Worm (Caenorhabditis elegans) whole organism, late embryonic: Measurements from ENCODE around the gene lin-37.
A peak's percentile ranks its signal among the peaks of the same experiment; 100 is the strongest.

ENCODE experiments used
- K02D7.2 ChIP-seq: sonication (generic microtip); optimal IDR thresholded peaks from 2 replicates; lab custom pipeline; 2017; ENCODE audit warnings: mild to moderate bottlenecking, missing genetic modification characterization, missing compliant biosample characterization
- K09A11.1 ChIP-seq: sonication (generic microtip); optimal IDR thresholded peaks from 2 replicates; lab custom pipeline; 2017; ENCODE audit warnings: antibody characterized with exemption, mild to moderate bottlenecking, missing genetic modification characterization, missing compliant biosample characterization; ENCODE audit not compliant: insufficient read depth
- T23F11.4 ChIP-seq: fragments of 200-800 bp; sonication (Bioruptor generic); optimal IDR thresholded peaks from 2 replicates; lab custom pipeline; 2018; ENCODE audit warnings: mild to moderate bottlenecking, missing genetic modification characterization, missing compliant biosample characterization
- Y22D7AL.16 ChIP-seq: sonication (generic microtip); optimal IDR thresholded peaks from 2 replicates; lab custom pipeline; 2016; ENCODE audit warnings: missing genetic modification characterization, missing compliant biosample characterization
- ama-1 ChIP-seq: fragments of 150-350 bp; optimal IDR thresholded peaks from 2 replicates; lab custom pipeline; 2014
- ceh-14 ChIP-seq: sonication (generic microtip); optimal IDR thresholded peaks from 2 replicates; lab custom pipeline; 2016; ENCODE audit warnings: missing genotype, missing genetic modification characterization, missing compliant biosample characterization
- ceh-19 ChIP-seq: fragments of 200-800 bp; sonication (Bioruptor generic); optimal IDR thresholded peaks from 2 replicates; lab custom pipeline; 2018; ENCODE audit warnings: mild to moderate bottlenecking, missing genetic modification characterization, missing compliant biosample characterization
- ceh-22 ChIP-seq: sonication (generic microtip); optimal IDR thresholded peaks from 2 replicates; lab custom pipeline; 2017; ENCODE audit warnings: missing biosample characterization, missing genetic modification characterization
- ceh-24 ChIP-seq: sonication (generic microtip); optimal IDR thresholded peaks from 2 replicates; lab custom pipeline; 2016; ENCODE audit warnings: mild to moderate bottlenecking, missing genetic modification characterization, missing compliant biosample characterization
- ceh-30 ChIP-seq: fragments of 150-350 bp; optimal IDR thresholded peaks from 2 replicates; lab custom pipeline; 2014; ENCODE audit warnings: missing biosample characterization, missing genetic modification characterization
- ceh-31 ChIP-seq: sonication (generic microtip); optimal IDR thresholded peaks from 2 replicates; lab custom pipeline; 2016; ENCODE audit warnings: missing genetic modification characterization, missing compliant biosample characterization
- ceh-45 ChIP-seq: fragments of 200-800 bp; sonication (Bioruptor generic); IDR thresholded peaks from 2 replicates; pipeline ENCODE4 v1.3.6; 2022; ENCODE audit warnings: missing genetic modification reagents, missing genetic modification characterization, missing compliant biosample characterization
- ceh-6 ChIP-seq: fragments of 200-800 bp; sonication (Bioruptor generic); optimal IDR thresholded peaks from 2 replicates; lab custom pipeline; 2018; ENCODE audit warnings: mild to moderate bottlenecking, missing genetic modification characterization, missing compliant biosample characterization
- che-1 ChIP-seq: sonication (generic microtip); optimal IDR thresholded peaks from 2 replicates; lab custom pipeline; 2016; ENCODE audit warnings: mild to moderate bottlenecking, missing genetic modification characterization, missing compliant biosample characterization
- elt-2 ChIP-seq: sonication (generic microtip); optimal IDR thresholded peaks from 2 replicates; lab custom pipeline; 2016; ENCODE audit warnings: missing genetic modification reagents, missing genetic modification characterization, missing compliant biosample characterization
- ets-4 ChIP-seq: sonication (generic microtip); optimal IDR thresholded peaks from 2 replicates; lab custom pipeline; 2016; ENCODE audit warnings: missing genetic modification characterization, missing compliant biosample characterization
- eyg-1 ChIP-seq: sonication (generic microtip); optimal IDR thresholded peaks from 2 replicates; lab custom pipeline; 2016; ENCODE audit warnings: missing genotype, missing genetic modification characterization, missing compliant biosample characterization
- fax-1 ChIP-seq: sonication (generic microtip); optimal IDR thresholded peaks from 2 replicates; lab custom pipeline; 2016; ENCODE audit warnings: missing genotype, missing genetic modification characterization, missing compliant biosample characterization
- fkh-6 ChIP-seq: sonication (generic microtip); optimal IDR thresholded peaks from 2 replicates; lab custom pipeline; 2016; ENCODE audit warnings: missing genetic modification characterization, missing compliant biosample characterization
- gmeb-2 ChIP-seq: sonication (generic microtip); optimal IDR thresholded peaks from 2 replicates; lab custom pipeline; 2016; ENCODE audit warnings: missing genetic modification characterization, inconsistent platforms, missing compliant biosample characterization
- hlh-6 ChIP-seq: sonication (generic microtip); optimal IDR thresholded peaks from 2 replicates; lab custom pipeline; 2016; ENCODE audit warnings: missing genotype, missing genetic modification characterization, missing compliant biosample characterization
- nhr-11 ChIP-seq: fragments of 150-350 bp; optimal IDR thresholded peaks from 2 replicates; lab custom pipeline; 2014; ENCODE audit warnings: missing biosample characterization, missing genetic modification characterization
- nhr-232 ChIP-seq: sonication (generic microtip); optimal IDR thresholded peaks from 2 replicates; lab custom pipeline; 2016; ENCODE audit warnings: missing genetic modification characterization, missing compliant biosample characterization
- npax-4 ChIP-seq: sonication (generic microtip); optimal IDR thresholded peaks from 2 replicates; lab custom pipeline; 2016; ENCODE audit warnings: missing genetic modification characterization, missing compliant biosample characterization
- pat-9 ChIP-seq: fragments of 200-800 bp; sonication (Bioruptor generic); optimal IDR thresholded peaks from 2 replicates; lab custom pipeline; 2018; ENCODE audit warnings: mild to moderate bottlenecking, missing genetic modification characterization, moderate library complexity, missing compliant biosample characterization
- pqm-1 ChIP-seq: sonication (generic microtip); optimal IDR thresholded peaks from 2 replicates; lab custom pipeline; 2016; ENCODE audit warnings: missing genetic modification characterization, missing compliant biosample characterization
- pros-1 ChIP-seq: fragments of 150-350 bp; optimal IDR thresholded peaks from 2 replicates; lab custom pipeline; 2014; ENCODE audit warnings: missing biosample characterization, missing genetic modification reagents, missing genetic modification characterization
- ref-2 ChIP-seq: sonication (generic microtip); optimal IDR thresholded peaks from 2 replicates; lab custom pipeline; 2016; ENCODE audit warnings: missing genetic modification characterization, missing compliant biosample characterization
- rnt-1 ChIP-seq: sonication (generic microtip); optimal IDR thresholded peaks from 2 replicates; lab custom pipeline; 2016; ENCODE audit warnings: missing genetic modification characterization, missing compliant biosample characterization
- sdc-2 ChIP-seq: sonication (generic microtip); optimal IDR thresholded peaks from 2 replicates; lab custom pipeline; 2016; ENCODE audit warnings: missing genotype, missing genetic modification characterization, missing compliant biosample characterization
- sox-2 ChIP-seq: fragments of 200-800 bp; sonication (Bioruptor generic); IDR thresholded peaks from 2 replicates; pipeline ENCODE4 v1.3.6; 2022; ENCODE audit warnings: missing genetic modification reagents, missing genetic modification characterization, missing compliant biosample characterization
- tbx-2 ChIP-seq: sonication (generic microtip); optimal IDR thresholded peaks from 2 replicates; lab custom pipeline; 2016; ENCODE audit warnings: missing genetic modification characterization, missing compliant biosample characterization
- unc-3 ChIP-seq, 2 experiments: fragments of 200-800 bp in 1 of 2; sonication (Bioruptor generic) in 1 of 2; sonication (generic microtip) in 1 of 2; conservative IDR thresholded peaks in 1 of 2; optimal IDR thresholded peaks in 1 of 2; 2 replicates each; pipeline versions ENCODE4 v1.3.6 to Lab custom; 2016 to 2022; ENCODE audit warnings: missing compliant biosample characterization in 2 of 2, missing genetic modification characterization in 2 of 2, missing genetic modification reagents in 1 of 2
- unc-42 ChIP-seq: sonication (generic microtip); optimal IDR thresholded peaks from 2 replicates; lab custom pipeline; 2016; ENCODE audit warnings: missing genotype, missing genetic modification characterization, missing compliant biosample characterization

lin-37 gene

DNA sequence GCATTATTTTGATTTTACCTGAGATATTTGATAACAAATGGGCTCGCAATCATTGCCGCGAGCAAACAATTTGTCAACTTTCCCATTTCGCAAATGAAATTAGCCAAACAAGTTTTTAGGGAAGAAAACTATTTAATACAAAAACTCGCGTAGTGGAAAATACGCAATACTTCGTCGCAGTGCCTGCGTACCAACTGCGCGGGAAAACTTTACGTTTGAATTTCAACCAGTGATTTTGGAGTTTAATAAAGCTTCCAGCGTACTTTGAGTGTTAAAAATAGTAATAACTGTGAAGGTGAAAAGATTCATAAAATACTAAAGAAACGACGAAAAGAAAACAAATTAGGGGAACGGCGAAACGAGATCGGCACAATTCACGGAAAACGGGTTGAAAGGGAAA lies 12.6 kb upstream of the lin-37 start, which contains the start of gene tofu-7:
tofu-7 (minus strand) TSS at position 111 of the 400 bp plus-strand sequence.
- TF ChIP-seq K02D7.2 = no peak
- no peak for TF ChIP-seq ceh-6
- TF ChIP-seq elt-2 (tag; lab: Kevin White, UChicago) = no peak
- no peak for TF ChIP-seq K09A11.1 (tag; lab: Kevin White, UChicago)
- no peak for TF ChIP-seq T23F11.4 (GFP tag; lab: Kevin White, UChicago)
- TF ChIP-seq ceh-19 (GFP tag; lab: Kevin White, UChicago) = no peak
- TF ChIP-seq rnt-1 (tag; lab: Kevin White, UChicago) = no peak
- TF ChIP-seq hlh-6 (tag; lab: Kevin White, UChicago) = no peak
- no peak for TF ChIP-seq ceh-45 (GFP tag; lab: Robert Waterston, UW)
- no peak for TF ChIP-seq ama-1 (lab: Kevin White, UChicago)
- no peak for TF ChIP-seq nhr-11 (tag; lab: Kevin White, UChicago)
- TF ChIP-seq sox-2 (GFP tag; lab: Robert Waterston, UW) = no peak
- TF ChIP-seq fkh-6 (tag; lab: Kevin White, UChicago) = no peak
- TF ChIP-seq ceh-30 (tag; lab: Kevin White, UChicago) = no peak
- TF ChIP-seq sdc-2 (tag; lab: Kevin White, UChicago) = no peak
- no peak for TF ChIP-seq ceh-24 (tag; lab: Kevin White, UChicago)
- TF ChIP-seq ceh-22 (tag; lab: Kevin White, UChicago) = no peak
- no peak for TF ChIP-seq gmeb-2 (tag; lab: Kevin White, UChicago)
- TF ChIP-seq ets-4 (tag; lab: Kevin White, UChicago) = no peak
- no peak for TF ChIP-seq unc-42 (tag; lab: Kevin White, UChicago)

DNA sequence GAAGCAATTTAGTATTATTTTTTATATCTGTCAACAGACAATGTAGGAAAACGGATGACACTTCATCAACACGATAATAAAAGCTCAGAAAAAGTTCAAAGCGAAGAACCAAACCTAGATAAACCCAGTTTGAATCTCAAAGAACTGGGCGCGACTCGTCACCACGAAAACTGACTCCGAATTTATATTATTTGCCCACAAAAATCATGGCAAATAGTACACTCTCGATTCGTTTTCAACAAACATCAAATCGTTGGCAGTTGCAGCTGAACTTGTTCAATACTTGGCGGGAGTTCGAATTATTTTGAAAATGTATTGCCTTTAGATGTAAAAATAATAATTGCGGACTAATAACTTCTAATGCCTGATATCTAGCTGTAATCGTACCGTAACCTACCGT lies 10.8 kb upstream of the lin-37 start:
- TF ChIP-seq nhr-11 (tag; lab: Kevin White, UChicago) = no peak
- TF ChIP-seq pqm-1 (tag; lab: Kevin White, UChicago) = no peak
- no peak for TF ChIP-seq ref-2 (tag; lab: Kevin White, UChicago)
- TF ChIP-seq sox-2 (GFP tag; lab: Robert Waterston, UW) = no peak
- TF ChIP-seq pros-1 (tag; lab: Kevin White, UChicago) = no peak
- no peak for TF ChIP-seq npax-4 (tag; lab: Kevin White, UChicago)
- no peak for TF ChIP-seq tbx-2 (tag; lab: Kevin White, UChicago)
- TF ChIP-seq che-1 (tag; lab: Kevin White, UChicago) = no peak
- no peak for TF ChIP-seq unc-42 (tag; lab: Kevin White, UChicago)
- no peak for TF ChIP-seq fax-1 (tag; lab: Kevin White, UChicago)
- no peak for TF ChIP-seq ceh-45 (GFP tag; lab: Robert Waterston, UW)
- no peak for TF ChIP-seq unc-3 (GFP tag; conservative IDR thresholded peaks at IDR 0.05; lab: Robert Waterston, UW)
- no peak for TF ChIP-seq unc-3 (tag; optimal IDR thresholded peaks at IDR 0.05; lab: Kevin White, UChicago)
- no peak for TF ChIP-seq pat-9 (tag; lab: Kevin White, UChicago)
- TF ChIP-seq Y22D7AL.16 (tag; lab: Kevin White, UChicago) = no peak

DNA sequence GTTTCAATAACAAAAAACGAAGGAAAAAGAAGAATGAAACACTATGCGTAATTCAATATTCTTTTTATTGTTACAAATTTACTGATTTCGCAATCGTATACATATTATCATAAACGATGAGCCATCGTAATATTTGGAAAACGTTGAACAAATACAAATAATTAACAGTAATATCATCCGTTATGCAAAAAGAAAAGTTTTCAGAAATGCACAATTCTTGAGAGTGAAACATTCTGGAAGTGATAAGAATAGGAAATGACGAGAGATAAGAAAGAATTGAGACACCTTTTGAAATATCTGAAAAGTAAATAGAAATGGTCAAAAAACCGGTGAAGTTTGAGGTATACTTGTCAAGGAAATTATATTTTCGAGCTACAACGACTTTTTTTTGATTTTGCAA lies 9.1 kb upstream of the lin-37 start:
- TF ChIP-seq ceh-14 (tag; lab: Kevin White, UChicago) (no peak), elt-2 (tag; lab: Kevin White, UChicago) (peak; percentile 24)

DNA sequence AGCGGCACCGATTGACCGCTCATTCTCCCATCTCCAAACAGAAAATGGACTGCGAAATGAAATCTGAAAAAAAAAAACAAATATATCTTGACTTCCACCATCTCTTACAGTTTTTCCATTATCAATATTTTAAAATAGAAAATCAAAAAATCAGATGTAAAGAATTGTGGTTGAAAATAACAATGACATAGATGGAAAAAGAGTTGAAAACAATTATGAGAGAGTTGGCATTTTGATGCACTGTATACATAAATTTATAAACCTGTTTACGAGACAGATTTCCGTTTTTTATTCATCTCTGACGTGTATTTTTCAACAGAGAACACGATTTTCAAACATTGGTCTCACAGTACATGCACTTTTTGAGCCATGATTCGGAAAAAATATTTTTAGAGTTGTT lies 8.3 kb upstream of the lin-37 start, which contains the start of gene ZK418.7:
ZK418.7 (minus strand) TSS at position 101 of the 400 bp plus-strand sequence.
- TF ChIP-seq rnt-1 (tag; lab: Kevin White, UChicago) (no peak), tbx-2 (tag; lab: Kevin White, UChicago) (no peak), ceh-19 (GFP tag; lab: Kevin White, UChicago) (no peak), ceh-31 (tag; lab: Kevin White, UChicago) (no peak), T23F11.4 (GFP tag; lab: Kevin White, UChicago) (no peak), eyg-1 (tag; lab: Kevin White, UChicago) (no peak), nhr-232 (tag; lab: Kevin White, UChicago) (no peak)
